Fruit fly (Drosophila melanogaster) S2 (cell line): ENCODE data around the gene Rab3-GEF.
A peak's percentile ranks its signal among the peaks of the same experiment; 100 is the strongest.

ENCODE experiments used
- CG8478 ChIP-seq: fragments of >200 bp; optimal IDR thresholded peaks from 2 replicates; lab custom pipeline; 2018
- CTCF ChIP-seq, 2 experiments: fragments of >200 bp; optimal IDR thresholded peaks; 2 replicates each; lab custom pipeline; 2018

Rab3-GEF gene

dm6 chrX:15095942-15096341 lies 6.5 kb downstream of the Rab3-GEF start, which contains the start of gene CG9072:
TSS of gene CG9072 (minus strand) at chrX:15096042.
- TF ChIP-seq CG8478 (lab: Kevin White, UChicago): no peak
- no peak for TF ChIP-seq CTCF (optimal IDR thresholded peaks at IDR 0.05; lab: Kevin White, UChicago)

DNA sequence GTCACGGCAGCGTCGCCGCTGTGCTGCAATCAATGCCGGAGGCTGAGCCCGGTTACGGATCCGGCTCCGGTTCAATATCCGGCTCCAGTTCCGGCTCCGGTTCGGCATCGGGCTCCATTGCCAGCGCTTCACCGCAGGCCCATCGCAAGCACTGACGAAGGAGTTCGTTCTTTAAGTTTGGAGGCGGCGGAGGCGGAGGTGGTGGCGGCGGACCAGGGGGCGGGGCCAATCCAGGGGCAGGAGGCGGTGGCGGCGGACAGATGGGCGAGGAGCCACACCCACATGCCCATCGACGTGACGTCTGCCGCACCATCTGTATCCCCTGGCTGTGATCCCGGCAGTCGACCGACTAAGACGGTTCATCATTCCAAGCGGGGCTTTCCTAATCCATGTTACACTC lies 22.4 kb downstream of the Rab3-GEF start:
- TF ChIP-seq CTCF (optimal IDR thresholded peaks at IDR 0.05; lab: Kevin White, UChicago): no peak
- TF ChIP-seq CG8478 (lab: Kevin White, UChicago): no peak

DNA sequence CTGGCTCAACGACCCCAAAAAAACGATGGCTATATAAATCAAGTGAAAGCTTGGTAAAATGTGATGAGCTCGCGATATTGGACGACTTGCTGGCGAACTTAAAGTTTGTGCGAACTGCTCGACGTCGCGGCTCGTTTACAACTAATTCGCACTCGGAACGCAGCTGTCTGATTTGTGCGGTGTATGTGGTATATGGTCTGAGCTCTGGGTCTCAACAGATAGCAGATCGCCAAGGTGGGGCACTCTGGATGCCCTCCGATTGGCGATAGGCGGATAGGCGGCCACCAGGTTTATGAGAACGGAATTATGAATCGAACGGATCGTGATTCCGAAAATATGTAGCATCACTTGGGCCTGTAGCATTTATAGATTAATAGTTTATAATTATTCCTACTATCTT lies 26.9 kb downstream of the Rab3-GEF start, which contains the start of gene Cyp4s3:
Gene Cyp4s3, minus strand, starts transcription at position 146 of the 400 bp plus-strand sequence.
- TF ChIP-seq CG8478 (lab: Kevin White, UChicago) (no peak), CTCF (optimal IDR thresholded peaks at IDR 0.05; lab: Kevin White, UChicago) (no peak)

DNA sequence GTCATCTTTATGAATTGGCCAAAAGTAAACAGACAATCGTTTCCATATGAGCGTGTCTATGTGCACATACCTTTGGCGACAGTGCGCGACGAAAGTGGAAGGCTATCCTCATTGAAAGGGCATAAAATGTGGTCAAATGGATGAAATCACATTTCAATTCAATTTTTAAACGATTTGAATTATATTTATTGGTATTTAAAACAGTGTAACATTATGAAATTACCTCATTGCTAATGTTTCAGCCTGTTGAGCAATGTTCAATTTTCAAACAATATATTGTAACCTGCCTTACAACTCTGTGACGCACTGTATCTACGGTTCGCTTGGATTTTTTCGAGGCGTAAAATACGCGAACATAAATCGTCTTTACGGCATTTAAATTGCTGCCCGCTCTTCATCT lies 30.6 kb downstream of the Rab3-GEF start:
- TF ChIP-seq CTCF (optimal IDR thresholded peaks at IDR 0.05; lab: Kevin White, UChicago) (no peak), CG8478 (lab: Kevin White, UChicago) (no peak)

- TF ChIP-seq CTCF (optimal IDR thresholded peaks at IDR 0.05; lab: Kevin White, UChicago) (no peak), CG8478 (lab: Kevin White, UChicago) (no peak)
These were observed 32.2 kb downstream of the Rab3-GEF start for dm6 chrX:15121714-15122113.

dm6 chrX:15123418-15123994 lies 34.0 kb downstream of the Rab3-GEF start:
- TF ChIP-seq CTCF (optimal IDR thresholded peaks at IDR 0.05; lab: Kevin White, UChicago): no peak
- TF ChIP-seq CG8478 (lab: Kevin White, UChicago): no peak

dm6 chrX:15125496-15125895 lies 36.0 kb downstream of the Rab3-GEF start, which contains the start of gene drd:
TSS of gene drd (plus strand) at chrX:15125753.
- no peak for TF ChIP-seq CTCF (optimal IDR thresholded peaks at IDR 0.05; lab: Kevin White, UChicago)
- no peak for TF ChIP-seq CG8478 (lab: Kevin White, UChicago)

DNA sequence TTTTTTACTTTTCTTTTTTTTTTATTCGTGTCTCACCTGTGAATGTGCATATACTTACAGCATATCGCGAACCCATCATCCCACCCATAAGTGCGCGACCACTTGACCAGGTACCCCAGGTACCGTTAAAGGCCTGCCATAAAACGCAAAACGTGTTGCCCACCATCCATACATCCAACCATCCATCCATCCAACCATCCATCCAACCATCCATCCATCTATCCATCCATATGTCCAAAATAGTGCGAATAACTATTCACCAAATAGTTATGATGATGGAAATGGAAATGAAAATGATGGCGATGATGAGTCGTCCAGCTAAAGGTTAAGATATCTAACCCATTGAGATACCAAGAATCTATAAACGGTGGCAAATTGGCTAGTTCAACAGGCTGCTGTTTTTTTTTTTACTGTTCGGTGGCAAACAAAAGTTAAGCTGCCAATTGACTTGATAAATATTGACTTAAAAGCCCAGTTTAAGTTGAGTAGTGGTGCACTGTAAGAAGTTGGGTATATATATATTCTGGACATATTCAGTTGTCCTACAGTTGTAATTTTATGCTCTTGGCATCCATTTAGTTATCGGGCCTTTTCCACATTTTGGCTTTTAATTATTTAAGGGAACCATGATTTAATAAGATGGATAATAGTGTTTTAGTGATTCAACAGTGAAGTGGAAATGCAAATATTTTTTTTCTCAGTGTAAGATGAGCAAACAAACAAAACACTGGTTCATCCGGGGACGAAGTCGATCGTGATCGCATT lies 38.6 kb downstream of the Rab3-GEF start:
- TF ChIP-seq CTCF (optimal IDR thresholded peaks at IDR 0.05; lab: Kevin White, UChicago) (no peak), CG8478 (lab: Kevin White, UChicago) (no peak)

DNA sequence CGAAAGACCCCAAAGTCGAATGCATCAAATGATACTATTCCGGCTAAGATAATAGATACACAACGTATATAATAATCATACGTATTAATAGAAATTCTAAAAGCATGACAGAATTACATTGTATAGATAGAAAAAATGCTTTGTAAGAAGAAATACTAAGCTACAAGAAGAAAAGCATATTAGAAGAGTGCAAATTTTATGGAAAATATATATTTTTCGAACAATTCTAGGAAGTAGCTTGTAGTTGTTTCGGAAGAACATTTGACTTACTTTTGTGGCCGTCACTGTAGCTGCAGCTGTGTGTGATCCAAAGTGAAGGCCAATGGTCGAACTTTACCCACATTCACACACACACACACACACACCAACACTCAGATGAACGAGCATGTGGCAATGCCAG lies 42.6 kb downstream of the Rab3-GEF start:
- TF ChIP-seq CTCF (optimal IDR thresholded peaks at IDR 0.05; lab: Kevin White, UChicago) (no peak), CG8478 (lab: Kevin White, UChicago) (no peak)

DNA sequence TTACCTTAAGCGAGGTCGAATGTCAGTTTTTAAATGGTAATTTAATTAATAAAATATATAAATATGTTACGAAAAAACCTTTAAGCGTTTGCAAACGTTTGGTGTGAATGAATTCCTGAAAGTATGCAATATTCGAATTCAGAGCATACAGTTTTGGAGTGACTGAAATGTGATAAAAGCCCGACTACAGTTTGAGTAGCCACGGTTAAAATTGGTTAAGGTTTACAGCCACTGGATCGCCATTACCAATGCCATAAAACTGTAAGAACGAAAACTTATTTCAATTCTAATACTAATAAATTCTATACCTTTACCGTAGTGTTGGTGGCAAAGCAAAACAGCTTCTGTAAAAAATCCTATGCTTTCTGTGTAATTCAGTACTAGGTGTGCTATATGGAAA lies 47.8 kb downstream of the Rab3-GEF start:
- no peak for TF ChIP-seq CG8478 (lab: Kevin White, UChicago)
- TF ChIP-seq CTCF (optimal IDR thresholded peaks at IDR 0.05; lab: Kevin White, UChicago): peak; percentile 3 to 66

- peak; percentile 87 to 88 for TF ChIP-seq CTCF (optimal IDR thresholded peaks at IDR 0.05; lab: Kevin White, UChicago)
- TF ChIP-seq CG8478 (lab: Kevin White, UChicago): no peak
These were observed 49.7 kb downstream of the Rab3-GEF start, which contains the start of gene RpL37-1 for dm6 chrX:15138994-15139863. TSS of gene RpL37-1 (minus strand) at chrX:15139367.

DNA sequence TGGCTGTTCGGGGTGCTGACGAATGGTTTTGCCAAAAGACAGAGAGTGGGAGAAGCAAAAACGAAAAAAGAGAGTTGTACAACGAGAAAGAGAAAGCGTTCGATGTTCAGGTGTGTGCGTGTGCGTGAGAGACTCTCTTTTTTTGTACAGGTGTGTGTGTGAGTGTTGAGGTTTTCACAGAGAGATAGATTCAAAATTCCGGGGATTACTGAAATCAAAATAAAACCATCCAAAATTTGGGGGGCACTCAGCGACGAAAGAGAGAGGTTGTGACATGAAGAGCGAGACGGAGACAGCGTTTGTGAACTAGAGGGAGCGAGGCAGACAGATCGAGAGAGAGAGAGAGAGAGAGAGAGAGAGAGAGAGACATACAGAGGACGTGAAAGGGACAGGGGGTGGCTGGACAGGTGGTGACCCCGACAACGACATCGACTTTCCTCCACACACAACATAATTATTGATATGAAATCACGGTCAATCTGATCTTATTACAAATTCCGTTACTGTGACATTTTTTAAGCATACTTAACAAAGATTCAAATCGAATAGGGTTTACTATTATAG lies 53.9 kb downstream of the Rab3-GEF start:
- no peak for TF ChIP-seq CTCF (optimal IDR thresholded peaks at IDR 0.05; lab: Kevin White, UChicago)
- no peak for TF ChIP-seq CG8478 (lab: Kevin White, UChicago)

dm6 chrX:15147069-15147468 lies 57.6 kb downstream of the Rab3-GEF start:
- TF ChIP-seq CTCF (optimal IDR thresholded peaks at IDR 0.05; lab: Kevin White, UChicago) (no peak), CG8478 (lab: Kevin White, UChicago) (no peak)

DNA sequence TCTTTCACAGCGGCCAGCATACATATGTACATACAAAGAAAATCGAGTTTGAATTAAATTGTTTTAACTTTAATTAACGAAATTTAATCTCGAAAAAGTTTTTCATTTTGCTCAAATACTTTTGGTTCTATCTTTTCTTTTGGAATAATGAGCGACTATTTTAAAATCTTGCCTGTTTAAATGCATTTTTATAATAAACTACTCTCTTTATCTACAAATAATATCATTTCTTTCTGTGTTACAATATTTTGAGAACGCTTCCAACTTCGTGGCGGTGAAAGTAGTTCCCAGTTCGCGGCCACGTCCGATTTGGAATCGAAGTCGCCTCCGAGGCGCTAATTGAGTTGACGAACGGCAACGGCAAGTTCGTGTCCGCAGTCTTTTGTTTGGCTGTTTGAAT lies 60.8 kb downstream of the Rab3-GEF start:
- TF ChIP-seq CTCF (optimal IDR thresholded peaks at IDR 0.05; lab: Kevin White, UChicago): no peak
- no peak for TF ChIP-seq CG8478 (lab: Kevin White, UChicago)
